Worm (Caenorhabditis elegans): ENCODE data around the gene F26D2.15.
A peak's percentile ranks its signal among the peaks of the same experiment; 100 is the strongest.

F26D2.15 gene

ce11 chrV:16443626-16444025 lies 6.0 kb downstream of the F26D2.15 start, which contains the start of gene srh-141:
srh-141 (plus strand) TSS chrV:16443926.
- no peak for TF ChIP-seq nhr-232 (tag; optimal IDR thresholded peaks at IDR 0.05)
- no peak for TF ChIP-seq K09A11.1 (tag; optimal IDR thresholded peaks at IDR 0.05; ENCODE audit: insufficient read depth)
- TF ChIP-seq ceh-9 (tag; optimal IDR thresholded peaks at IDR 0.05) = no peak
- TF ChIP-seq fkh-6 (tag; optimal IDR thresholded peaks at IDR 0.05) = no peak
- TF ChIP-seq pag-3 (tag; optimal IDR thresholded peaks at IDR 0.05; ENCODE audit: borderline replicate concordance) = no peak
- TF ChIP-seq fkh-10 (GFP tag; optimal IDR thresholded peaks at IDR 0.05) = no peak
- no peak for TF ChIP-seq madf-2 (tag; optimal IDR thresholded peaks at IDR 0.05)
- TF ChIP-seq Y22D7AL.16 (tag; optimal IDR thresholded peaks at IDR 0.05) = no peak
- TF ChIP-seq hlh-30 (tag; optimal IDR thresholded peaks at IDR 0.05; ENCODE audit: insufficient read depth) = no peak
- TF ChIP-seq lin-11 (tag; optimal IDR thresholded peaks at IDR 0.05) = no peak
- no peak for TF ChIP-seq ceh-14 (tag; optimal IDR thresholded peaks at IDR 0.05)
- TF ChIP-seq ahr-1 (tag; optimal IDR thresholded peaks at IDR 0.05) = no peak
- TF ChIP-seq ceh-22 (tag; optimal IDR thresholded peaks at IDR 0.05) = no peak
- no peak for TF ChIP-seq ceh-18 (tag; optimal IDR thresholded peaks at IDR 0.05)
- no peak for TF ChIP-seq unc-42 (tag; optimal IDR thresholded peaks at IDR 0.05)
- no peak for TF ChIP-seq ceh-24 (tag; optimal IDR thresholded peaks at IDR 0.05)
- no peak for TF ChIP-seq ceh-45 (GFP tag; IDR thresholded peaks at IDR 0.05)

ce11 chrV:16445676-16446075 lies 8.0 kb downstream of the F26D2.15 start, which contains the start of gene T08G3.6:
T08G3.6 (plus strand) TSS chrV:16445976.
- TF ChIP-seq pha-2 (tag; optimal IDR thresholded peaks at IDR 0.05) = no peak
- TF ChIP-seq pax-1 (tag; optimal IDR thresholded peaks at IDR 0.05) = no peak
- TF ChIP-seq lin-11 (tag; optimal IDR thresholded peaks at IDR 0.05) = no peak

DNA sequence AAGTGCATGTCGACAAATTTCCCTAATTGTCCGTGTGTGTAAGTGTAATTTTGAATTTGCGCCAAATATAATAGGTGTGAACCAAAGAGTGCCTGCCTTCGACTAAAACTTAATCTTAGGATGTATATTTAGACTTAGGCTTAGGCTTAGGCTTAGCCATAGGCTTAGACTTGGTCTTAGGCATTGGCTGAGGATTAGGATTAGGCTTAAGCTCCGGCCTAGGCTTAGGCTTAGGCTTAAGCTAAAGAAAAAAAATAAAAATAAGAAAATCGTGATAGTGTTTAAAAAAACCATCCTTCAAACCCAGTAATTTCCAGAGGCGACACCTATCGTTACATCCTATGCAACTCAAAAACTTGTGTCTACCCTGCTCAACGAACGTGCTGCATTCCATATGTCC lies 8.5 kb downstream of the F26D2.15 start:
- TF ChIP-seq nfya-1 (tag; optimal IDR thresholded peaks at IDR 0.05) (no peak), dve-1 (tag; optimal IDR thresholded peaks at IDR 0.05) (peak; percentile 70), ama-1 (optimal IDR thresholded peaks at IDR 0.05) (no peak)

DNA sequence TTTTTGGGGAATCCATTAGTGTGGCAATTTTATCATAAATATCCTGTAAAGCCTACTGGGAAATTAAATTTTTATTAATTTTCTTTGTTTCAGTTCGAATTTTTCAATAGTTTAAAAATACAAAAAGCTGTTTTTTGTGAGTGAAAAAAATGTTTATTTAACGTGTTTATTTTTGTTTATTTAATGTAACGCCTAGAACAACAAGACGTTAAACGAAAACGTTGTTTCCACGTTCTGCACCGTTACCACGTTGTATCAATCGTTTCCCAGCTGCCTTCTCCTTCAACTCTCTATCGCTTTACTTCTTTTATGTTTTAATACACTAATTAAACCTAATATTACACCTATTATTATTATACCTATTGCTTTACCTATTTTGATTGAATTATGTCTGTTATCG lies 10.1 kb downstream of the F26D2.15 start, which contains the start of gene T08G3.13:
T08G3.13 (plus strand) TSS at position 301 of the 400 bp plus-strand sequence.
- TF ChIP-seq lim-6 (tag; optimal IDR thresholded peaks at IDR 0.05) (no peak), nfya-1 (tag; optimal IDR thresholded peaks at IDR 0.05) (no peak), che-1 (tag; optimal IDR thresholded peaks at IDR 0.05) (no peak), zip-5 (tag; optimal IDR thresholded peaks at IDR 0.05) (no peak), rnt-1 (tag; optimal IDR thresholded peaks at IDR 0.05) (no peak), pat-9 (tag; optimal IDR thresholded peaks at IDR 0.05) (no peak), hlh-6 (tag; optimal IDR thresholded peaks at IDR 0.05) (no peak), mec-3 (tag; optimal IDR thresholded peaks at IDR 0.05; ENCODE audit: borderline replicate concordance) (no peak)

ce11 chrV:16455065-16455464 lies 17.4 kb downstream of the F26D2.15 start, which contains the start of gene str-14:
str-14 (minus strand) TSS chrV:16455165.
- TF ChIP-seq dve-1 (tag; optimal IDR thresholded peaks at IDR 0.05) = no peak
- TF ChIP-seq ceh-19 (GFP tag; optimal IDR thresholded peaks at IDR 0.05) = no peak
- TF ChIP-seq ceh-6 (GFP tag; optimal IDR thresholded peaks at IDR 0.05) = no peak
- no peak for TF ChIP-seq fax-1 (tag; optimal IDR thresholded peaks at IDR 0.05)
- TF ChIP-seq hlh-13 (GFP tag; optimal IDR thresholded peaks at IDR 0.05) = no peak
- no peak for TF ChIP-seq hlh-6 (tag; optimal IDR thresholded peaks at IDR 0.05)
- TF ChIP-seq hlh-30 (tag; optimal IDR thresholded peaks at IDR 0.05; ENCODE audit: insufficient read depth) = no peak
- TF ChIP-seq F13H6.1 (tag; optimal IDR thresholded peaks at IDR 0.05) = no peak
- no peak for TF ChIP-seq gmeb-2 (tag; optimal IDR thresholded peaks at IDR 0.05)
- no peak for TF ChIP-seq tbx-7 (tag; optimal IDR thresholded peaks at IDR 0.05)
- TF ChIP-seq ceh-14 (tag; optimal IDR thresholded peaks at IDR 0.05) = no peak
- no peak for TF ChIP-seq K09A11.1 (tag; optimal IDR thresholded peaks at IDR 0.05; ENCODE audit: insufficient read depth)
- TF ChIP-seq ceh-34 (tag; optimal IDR thresholded peaks at IDR 0.05) = no peak
- TF ChIP-seq ahr-1 (tag; optimal IDR thresholded peaks at IDR 0.05) = no peak
- no peak for TF ChIP-seq C38D4.7 (GFP tag; optimal IDR thresholded peaks at IDR 0.05)
- TF ChIP-seq nhr-232 (tag; optimal IDR thresholded peaks at IDR 0.05) = no peak
- no peak for TF ChIP-seq syd-9 (tag; optimal IDR thresholded peaks at IDR 0.05)

Data from whole organism, late embryonic.